Fruit fly (Drosophila melanogaster) whole organism, embryonic: ENCODE data around the gene RpL27A.
A peak's percentile ranks its signal among the peaks of the same experiment; 100 is the strongest.

Source experiments
- Ada2b ChIP-seq: fragments of 200-800 bp; sonication (Bioruptor generic); IDR thresholded peaks from 2 replicates; pipeline ENCODE4 v1.3.6; 2022; ENCODE audit warnings: missing biosample characterization, missing genetic modification characterization
- Antp ChIP-seq: fragments of 200-800 bp; sonication (Bioruptor generic); optimal IDR thresholded peaks from 3 replicates; lab custom pipeline; 2016; ENCODE audit warnings: missing biosample characterization, missing genetic modification characterization
- BtbVII ChIP-seq: fragments of 200-800 bp; sonication (Bioruptor generic); optimal IDR thresholded peaks from 3 replicates; lab custom pipeline; 2017; ENCODE audit warnings: missing biosample characterization, mild to moderate bottlenecking, missing genetic modification characterization
- CG11560 ChIP-seq: fragments of 200-800 bp; sonication (Bioruptor generic); IDR thresholded peaks from 3 replicates; pipeline ENCODE4 v1.3.6; 2022; ENCODE audit warnings: missing biosample characterization, missing genetic modification characterization
- CG12299 ChIP-seq: fragments of 200-800 bp; sonication (Bioruptor generic); optimal IDR thresholded peaks from 2 replicates; lab custom pipeline; 2018; ENCODE audit warnings: missing biosample characterization, mild to moderate bottlenecking, missing genetic modification characterization
- CG13296 ChIP-seq: fragments of 200-800 bp; sonication (Bioruptor generic); optimal IDR thresholded peaks from 3 replicates; lab custom pipeline; 2018; ENCODE audit warnings: missing biosample characterization, mild to moderate bottlenecking, missing genetic modification characterization
- CG15073 ChIP-seq: fragments of 200-800 bp; sonication (Bioruptor generic); optimal IDR thresholded peaks from 2 replicates; lab custom pipeline; 2016; ENCODE audit warnings: missing biosample characterization, missing genetic modification characterization
- CG15601 ChIP-seq: fragments of 200-800 bp; sonication (Bioruptor generic); optimal IDR thresholded peaks from 3 replicates; lab custom pipeline; 2019; ENCODE audit warnings: missing biosample characterization, mild to moderate bottlenecking, missing genetic modification characterization, moderate library complexity
- CG17328 ChIP-seq: fragments of 200-800 bp; sonication (Bioruptor generic); IDR thresholded peaks from 2 replicates; pipeline ENCODE4 v1.3.6; 2022; ENCODE audit warnings: missing biosample characterization, missing genetic modification characterization
- CG34224 ChIP-seq: fragments of 200-800 bp; sonication (Bioruptor generic); IDR thresholded peaks from 3 replicates; pipeline ENCODE4 v1.3.6; 2022; ENCODE audit warnings: missing biosample characterization, missing genetic modification characterization; ENCODE audit not compliant: partially characterized antibody
- CG4328 ChIP-seq: fragments of 200-800 bp; sonication (Bioruptor generic); optimal IDR thresholded peaks from 3 replicates; lab custom pipeline; 2017; ENCODE audit warnings: missing biosample characterization, missing genetic modification reagents, missing genetic modification characterization
- CG7271 ChIP-seq: fragments of 200-800 bp; sonication (Bioruptor generic); optimal IDR thresholded peaks from 2 replicates; lab custom pipeline; 2018; ENCODE audit warnings: missing biosample characterization, mild to moderate bottlenecking, missing genetic modification characterization, moderate library complexity
- CG8290 ChIP-seq, 3 experiments: fragments of 200-800 bp; sonication (Bioruptor generic); optimal IDR thresholded peaks; 2 replicates each; lab custom pipeline; 2016 to 2019; ENCODE audit warnings: missing biosample characterization in 3 of 3, missing genetic modification characterization in 3 of 3, mild to moderate bottlenecking in 2 of 3, moderate library complexity in 1 of 3
- CG8478 ChIP-seq: fragments of >200 bp; optimal IDR thresholded peaks from 2 replicates; lab custom pipeline; 2018
- Dll ChIP-seq: fragments of 200-800 bp; sonication (Bioruptor generic); IDR thresholded peaks from 4 replicates; pipeline ENCODE4 v1.3.6; 2022; ENCODE audit warnings: missing biosample characterization, missing genetic modification characterization; ENCODE audit not compliant: partially characterized antibody
- E2f1 ChIP-seq: fragments of 200-800 bp; sonication (Bioruptor generic); IDR thresholded peaks from 2 replicates; pipeline ENCODE4 v1.3.6; 2022; ENCODE audit warnings: missing biosample characterization, missing genetic modification characterization
- E2f2 ChIP-seq: fragments of 200-800 bp; sonication (Bioruptor generic); IDR thresholded peaks from 2 replicates; pipeline ENCODE4 v1.3.6; 2022; ENCODE audit warnings: missing biosample characterization, missing genetic modification characterization
- Ets97D ChIP-seq: fragments of 200-800 bp; sonication (Bioruptor generic); optimal IDR thresholded peaks from 3 replicates; lab custom pipeline; 2016; ENCODE audit warnings: missing biosample characterization, missing genetic modification characterization
- Fer3 ChIP-seq: fragments of 200-800 bp; sonication (Bioruptor generic); optimal IDR thresholded peaks from 2 replicates; lab custom pipeline; 2018; ENCODE audit warnings: missing biosample characterization, mild to moderate bottlenecking, missing genetic modification characterization, moderate library complexity
- Gsc ChIP-seq: fragments of 200-800 bp; sonication (Bioruptor generic); IDR thresholded peaks from 2 replicates; pipeline ENCODE4 v1.3.6; 2022; ENCODE audit warnings: missing biosample characterization, missing genetic modification characterization
- H15 ChIP-seq: fragments of 200-800 bp; sonication (Bioruptor generic); IDR thresholded peaks from 3 replicates; pipeline ENCODE4 v1.3.6; 2022; ENCODE audit warnings: missing biosample characterization, missing genetic modification characterization
- MTF-1 ChIP-seq: fragments of 200-800 bp; sonication (Bioruptor generic); optimal IDR thresholded peaks from 2 replicates; lab custom pipeline; 2018; ENCODE audit warnings: missing biosample characterization, mild to moderate bottlenecking, missing genetic modification characterization, borderline replicate concordance
- Med ChIP-seq: fragments of 200-800 bp; sonication (Bioruptor generic); peaks from one replicate; lab custom pipeline; 2016; ENCODE audit warnings: missing biosample characterization, missing genetic modification characterization, mild to moderate bottlenecking, inconsistent platforms, moderate library complexity
- Nf-YC ChIP-seq: fragments of 200-800 bp; optimal IDR thresholded peaks from 3 replicates; lab custom pipeline; 2019; ENCODE audit warnings: missing biosample characterization, mild to moderate bottlenecking, missing genetic modification characterization, moderate library complexity
- Rfx ChIP-seq: fragments of 200-800 bp; sonication (Bioruptor generic); IDR thresholded peaks from 2 replicates; pipeline ENCODE4 v1.3.6; 2022; ENCODE audit warnings: missing biosample characterization, missing genetic modification characterization
- Tbp ChIP-seq: fragments of >200 bp; optimal IDR thresholded peaks from 2 replicates; lab custom pipeline; 2018; ENCODE audit warnings: missing biosample characterization, missing genetic modification characterization
- ac ChIP-seq: fragments of 200-800 bp; sonication (Bioruptor generic); optimal IDR thresholded peaks from 3 replicates; lab custom pipeline; 2017; ENCODE audit warnings: missing biosample characterization, mild to moderate bottlenecking, missing genetic modification characterization
- az2 ChIP-seq: fragments of 200-800 bp; sonication (Bioruptor generic); optimal IDR thresholded peaks from 3 replicates; lab custom pipeline; 2016; ENCODE audit warnings: missing biosample characterization, missing genetic modification characterization
- chm ChIP-seq: fragments of 200-800 bp; sonication (Bioruptor generic); IDR thresholded peaks from 2 replicates; pipeline ENCODE4 v1.3.6; 2022; ENCODE audit warnings: missing biosample characterization, missing genetic modification characterization
- ci ChIP-seq: fragments of 200-800 bp; sonication (Bioruptor generic); IDR thresholded peaks from 3 replicates; pipeline ENCODE4 v1.3.6; 2022; ENCODE audit warnings: missing biosample characterization, missing genetic modification characterization
- corto ChIP-seq: fragments of 200-800 bp; sonication (Bioruptor generic); optimal IDR thresholded peaks from 2 replicates; lab custom pipeline; 2016; ENCODE audit warnings: missing biosample characterization, mild to moderate bottlenecking, missing genetic modification characterization, moderate library complexity
- dmrt11E ChIP-seq: fragments of 200-800 bp; sonication (Bioruptor generic); optimal IDR thresholded peaks from 3 replicates; lab custom pipeline; 2018; ENCODE audit warnings: missing biosample characterization, mild to moderate bottlenecking, missing genetic modification characterization, moderate library complexity
- dysf ChIP-seq: fragments of 200-800 bp; sonication (Bioruptor generic); IDR thresholded peaks from 3 replicates; pipeline ENCODE4 v1.3.6; 2022; ENCODE audit warnings: missing biosample characterization, missing genetic modification characterization
- inv ChIP-seq: fragments of 200-800 bp; sonication (Bioruptor generic); IDR thresholded peaks from 2 replicates; pipeline ENCODE4 v1.3.6; 2022; ENCODE audit warnings: missing biosample characterization, missing genetic modification characterization; ENCODE audit not compliant: partially characterized antibody
- jing ChIP-seq: fragments of 200-800 bp; sonication (Bioruptor generic); optimal IDR thresholded peaks from 2 replicates; lab custom pipeline; 2018; ENCODE audit warnings: missing biosample characterization, mild to moderate bottlenecking, missing genetic modification characterization
- jumu ChIP-seq: fragments of 200-800 bp; sonication (Bioruptor generic); optimal IDR thresholded peaks from 3 replicates; lab custom pipeline; 2016; ENCODE audit warnings: missing biosample characterization, missing genetic modification characterization
- lmd ChIP-seq: fragments of 200-800 bp; sonication (Bioruptor generic); IDR thresholded peaks from 2 replicates; pipeline ENCODE4 v1.3.6; 2022; ENCODE audit warnings: missing biosample characterization, missing genetic modification characterization
- lola ChIP-seq, 3 experiments: fragments of >200 bp in 2 of 3; fragments of 200-800 bp in 1 of 3; sonication (Bioruptor generic) in 1 of 3; optimal IDR thresholded peaks; 2 replicates each; lab custom pipeline; 2017 to 2019; ENCODE audit warnings: missing biosample characterization in 3 of 3, missing genetic modification characterization in 3 of 3, mild to moderate bottlenecking in 1 of 3, moderate library complexity in 1 of 3
- maf-S ChIP-seq: fragments of 200-800 bp; sonication (Bioruptor generic); optimal IDR thresholded peaks from 2 replicates; lab custom pipeline; 2016; ENCODE audit warnings: missing biosample characterization, missing genetic modification characterization
- org-1 ChIP-seq: fragments of 200-800 bp; sonication (Bioruptor generic); optimal IDR thresholded peaks from 2 replicates; lab custom pipeline; 2017; ENCODE audit warnings: missing biosample characterization, missing genetic modification characterization
- pnt ChIP-seq: fragments of 200-800 bp; sonication (Bioruptor generic); optimal IDR thresholded peaks from 3 replicates; lab custom pipeline; 2016; ENCODE audit warnings: missing biosample characterization, missing genetic modification characterization
- pum ChIP-seq: fragments of 200-800 bp; sonication (Bioruptor generic); optimal IDR thresholded peaks from 2 replicates; lab custom pipeline; 2016; ENCODE audit warnings: missing biosample characterization, missing genetic modification characterization
- ro ChIP-seq: fragments of 200-800 bp; sonication (Bioruptor generic); IDR thresholded peaks from 2 replicates; pipeline ENCODE4 v1.3.6; 2022; ENCODE audit warnings: missing biosample characterization, missing genetic modification characterization
- sens-2 ChIP-seq: fragments of 200-800 bp; sonication (Bioruptor generic); IDR thresholded peaks from 2 replicates; pipeline ENCODE4 v1.3.6; 2022; ENCODE audit warnings: missing biosample characterization, missing genetic modification characterization
- tup ChIP-seq: fragments of 200-800 bp; sonication (Bioruptor generic); optimal IDR thresholded peaks from 2 replicates; lab custom pipeline; 2016; ENCODE audit warnings: missing biosample characterization, mild to moderate bottlenecking, missing genetic modification characterization, moderate library complexity
- wor ChIP-seq: fragments of 200-800 bp; sonication (Bioruptor generic); IDR thresholded peaks from 2 replicates; pipeline ENCODE4 v1.3.6; 2022; ENCODE audit warnings: missing biosample characterization, missing genetic modification characterization

RpL27A gene

DNA sequence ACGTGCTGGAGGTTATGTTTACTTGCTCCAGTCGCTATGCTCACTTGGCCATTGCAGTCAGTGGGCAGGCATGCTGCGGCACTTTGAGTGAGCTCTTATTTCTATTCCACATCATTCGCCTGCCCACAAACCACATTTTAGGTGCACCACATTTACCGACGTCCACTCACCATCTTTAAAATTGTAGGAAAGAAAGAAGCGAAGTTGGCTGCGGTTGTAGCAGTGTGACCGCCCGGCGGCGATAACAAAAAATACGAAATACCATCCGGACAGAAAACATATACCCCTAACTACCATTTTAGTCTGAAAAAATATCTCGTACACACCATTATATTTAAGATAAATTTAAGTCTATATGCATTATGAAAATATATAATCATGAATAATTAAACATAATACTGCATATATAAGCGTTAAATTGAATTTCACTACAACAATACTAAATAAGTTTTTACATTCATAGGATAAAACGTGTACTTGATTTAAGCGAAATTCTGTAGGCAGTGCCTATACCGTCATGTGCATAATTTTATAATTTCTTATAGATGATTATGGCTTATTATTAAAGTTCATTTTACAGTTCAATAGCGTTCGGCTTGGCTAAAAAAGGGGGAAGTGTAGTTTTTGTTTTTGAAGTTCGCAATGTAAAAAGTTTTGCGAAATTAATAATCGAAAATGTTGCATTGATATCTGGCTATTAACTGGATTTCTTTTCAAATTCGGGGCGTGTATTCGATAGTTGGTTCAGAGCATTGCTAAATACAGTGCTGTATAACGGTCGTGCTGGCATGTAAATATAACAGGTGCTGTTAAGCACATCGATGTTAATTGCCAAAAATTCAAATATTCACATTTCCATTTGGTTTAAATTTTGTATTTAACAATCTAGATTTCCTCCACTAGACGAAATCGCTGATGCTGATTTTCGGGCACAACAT is at the start of gene RpL27A (continued):
- TF ChIP-seq pnt (GFP tag; lab: Kevin White, UChicago) = no peak
- no peak for TF ChIP-seq CG15073
- no peak for TF ChIP-seq CG34224 (GFP tag; lab: Robert Waterston, UW)
- peak; percentile 80 for TF ChIP-seq BtbVII (GFP tag; lab: Kevin White, UChicago)
- peak; percentile 71 for TF ChIP-seq E2f1

- TF ChIP-seq wor (no peak), Tbp (GFP tag; lab: Kevin White, UChicago) (no peak), maf-S (GFP tag; lab: Kevin White, UChicago) (no peak), Gsc (GFP tag; lab: Robert Waterston, UW) (no peak), CG7271 (tag; lab: Kevin White, UChicago) (peak; percentile 74), ro (GFP tag; lab: Robert Waterston, UW) (no peak), sens-2 (GFP tag; lab: Robert Waterston, UW) (0 out of 2 replicates have a peak, but pooled peaks have one; percentile 22), CG34224 (GFP tag; lab: Robert Waterston, UW) (no peak), jumu (GFP tag; lab: Kevin White, UChicago) (no peak), CG4328 (no peak), Ets97D (GFP tag; lab: Kevin White, UChicago) (peak; percentile 72), Antp (GFP tag; lab: Kevin White, UChicago) (no peak), CG8478 (no peak), CG13296 (GFP tag; lab: Kevin White, UChicago) (no peak), az2 (GFP tag; lab: Kevin White, UChicago) (no peak), CG8290 (GFP tag; optimal IDR thresholded peaks at IDR 0.05; lab: Kevin White, UChicago) (no peak), CG8290 (tag; optimal IDR thresholded peaks at IDR 0.05; lab: Kevin White, UChicago) (peak in 1 of 2 experiments; percentile 19), CG15601 (tag; lab: Kevin White, UChicago) (no peak), CG12299 (tag; lab: Kevin White, UChicago) (no peak), ci (GFP tag; lab: Robert Waterston, UW) (peak; percentile 62; the same call in 2 of the 3 replicates), jing (GFP tag; lab: Kevin White, UChicago) (no peak), MTF-1 (no peak), chm (GFP tag; lab: Robert Waterston, UW) (no peak), lmd (no peak), Fer3 (tag; lab: Kevin White, UChicago) (no peak), H15 (GFP tag; lab: Robert Waterston, UW) (0 out of 3 replicates have a peak, but pooled peaks have one; percentile 25), ac (GFP tag; lab: Kevin White, UChicago) (no peak), dmrt11E (tag; lab: Kevin White, UChicago) (no peak), dysf (GFP tag; lab: Robert Waterston, UW) (no peak), org-1 (GFP tag; lab: Kevin White, UChicago) (no peak), E2f2 (GFP tag; lab: Robert Waterston, UW) (no peak), Rfx (no peak), Nf-YC (no peak), Med (peak; percentile 34), Ada2b (GFP tag; lab: Robert Waterston, UW) (no peak), inv (GFP tag; lab: Robert Waterston, UW) (no peak), corto (GFP tag; lab: Kevin White, UChicago) (no peak), pum (no peak), tup (GFP tag; lab: Kevin White, UChicago) (no peak), CG11560 (no peak), Dll (GFP tag; lab: Robert Waterston, UW) (no peak), lola (GFP tag; optimal IDR thresholded peaks at IDR 0.05; lab: Kevin White, UChicago) (no peak), CG17328 (GFP tag; lab: Robert Waterston, UW) (0 out of 2 replicates have a peak, but pooled peaks have one; percentile 21)
- TF ChIP-seq, all 482 proteins: peak for 8
These were observed 19.8 kb upstream of the RpL27A start for dm6 chr2L:4477978-4478377.
